Worm (Caenorhabditis elegans): Measurements from ENCODE around the gene hgap-2.

- no peak for TF ChIP-seq let-526 (GFP tag; IDR thresholded peaks at IDR 0.05)
- TF ChIP-seq nfya-1 (tag; optimal IDR thresholded peaks at IDR 0.05; ENCODE audit: borderline replicate concordance, insufficient read depth): no peak
- no peak for TF ChIP-seq aptf-2 (GFP tag; conservative IDR thresholded peaks at IDR 0.05)
- TF ChIP-seq egl-44 (GFP tag; IDR thresholded peaks at IDR 0.05): no peak
- TF ChIP-seq snpc-4 (GFP tag; optimal IDR thresholded peaks at IDR 0.05): no peak
- no peak for TF ChIP-seq snpc-4 (tag; optimal IDR thresholded peaks at IDR 0.05)
- no peak for TF ChIP-seq cebp-2 (GFP tag; IDR thresholded peaks at IDR 0.05)
- no peak for TF ChIP-seq snpc-1.1 (tag; optimal IDR thresholded peaks at IDR 0.05; ENCODE audit: insufficient read depth)
- TF ChIP-seq zim-3 (tag; optimal IDR thresholded peaks at IDR 0.05): no peak
- no peak for TF ChIP-seq Y67H2A.10 (GFP tag; conservative IDR thresholded peaks at IDR 0.05)
Observed at ce11 chrII:8658835-8659234, 25.9 kb downstream of the hgap-2 start, which contains the start of gene atg-10.
